Worm (Caenorhabditis elegans) whole organism, L1 larva: ENCODE measurements around the gene T07E3.4.

ENCODE experiments used
- C04F5.9 ChIP-seq: sonication (generic microtip); optimal IDR thresholded peaks from 2 replicates; lab custom pipeline; 2016; ENCODE audit warnings: missing genetic modification characterization, missing compliant biosample characterization
- C34B4.2 ChIP-seq: sonication (generic microtip); optimal IDR thresholded peaks from 2 replicates; lab custom pipeline; 2017; ENCODE audit warnings: mild to moderate bottlenecking, missing genetic modification characterization, missing compliant biosample characterization
- F16B12.6 ChIP-seq: fragments of 150-350 bp; optimal IDR thresholded peaks from 2 replicates; lab custom pipeline; 2014; ENCODE audit warnings: missing biosample characterization, missing genetic modification characterization
- aha-1 ChIP-seq: fragments of 150-350 bp; optimal IDR thresholded peaks from 2 replicates; lab custom pipeline; 2014; ENCODE audit warnings: missing biosample characterization, missing genetic modification characterization
- alr-1 ChIP-seq: fragments of 200-800 bp; sonication (Bioruptor generic); optimal IDR thresholded peaks from 2 replicates; lab custom pipeline; 2018; ENCODE audit warnings: borderline replicate concordance, mild to moderate bottlenecking, missing genetic modification characterization, missing compliant biosample characterization
- blmp-1 ChIP-seq: fragments of 150-350 bp; optimal IDR thresholded peaks from 2 replicates; lab custom pipeline; 2014; ENCODE audit warnings: missing biosample characterization, missing genetic modification characterization
- ceh-82 ChIP-seq, 3 experiments: fragments of 150-350 bp in 1 of 3; sonication (generic microtip) in 2 of 3; optimal IDR thresholded peaks; 2 replicates each; lab custom pipeline; 2014 to 2017; ENCODE audit warnings: missing biosample characterization in 3 of 3, missing genetic modification characterization in 3 of 3
- ceh-88 ChIP-seq: fragments of 200-800 bp; sonication (Bioruptor generic); IDR thresholded peaks from 2 replicates; pipeline ENCODE4 v1.3.6; 2022; ENCODE audit warnings: missing genetic modification characterization, missing compliant biosample characterization
- ceh-90 ChIP-seq: sonication (generic microtip); optimal IDR thresholded peaks from 2 replicates; lab custom pipeline; 2016; ENCODE audit warnings: missing genetic modification characterization, missing compliant biosample characterization
- dpl-1 ChIP-seq, 3 experiments: fragments of 150-350 bp in 2 of 3; sonication (generic microtip) in 1 of 3; optimal IDR thresholded peaks; 2 replicates each; lab custom pipeline; 2014 to 2017; ENCODE audit warnings: missing biosample characterization in 3 of 3, missing genetic modification characterization in 3 of 3, missing genetic modification reagents in 3 of 3
- dsc-1 ChIP-seq: sonication (generic microtip); optimal IDR thresholded peaks from 2 replicates; lab custom pipeline; 2016; ENCODE audit warnings: mild to moderate bottlenecking, missing genetic modification characterization, missing compliant biosample characterization
- efl-1 ChIP-seq, 4 experiments: fragments of 150-350 bp; optimal IDR thresholded peaks in 3 of 4; peaks in 1 of 4; 1 replicate in 1 of 4; 2 replicates in 3 of 4; lab custom pipeline; 2014; ENCODE audit warnings: missing biosample characterization in 2 of 4, missing genetic modification characterization in 2 of 4, missing genetic modification reagents in 2 of 4
- efl-3 ChIP-seq: fragments of 200-800 bp; sonication (Bioruptor generic); optimal IDR thresholded peaks from 2 replicates; lab custom pipeline; 2018; ENCODE audit warnings: mild to moderate bottlenecking, missing genetic modification characterization, missing compliant biosample characterization
- egl-13 ChIP-seq: sonication (generic microtip); optimal IDR thresholded peaks from 2 replicates; lab custom pipeline; 2016; ENCODE audit warnings: missing genotype, missing genetic modification reagents, missing genetic modification characterization, missing compliant biosample characterization
- egl-27 ChIP-seq, 2 experiments: fragments of 150-350 bp in 1 of 2; sonication (generic microtip); optimal IDR thresholded peaks; 3 replicates each; lab custom pipeline; 2017 to 2018; ENCODE audit warnings: missing biosample characterization in 2 of 2, missing genetic modification characterization in 2 of 2, missing genetic modification reagents in 2 of 2
- elt-2 ChIP-seq: sonication (generic microtip); optimal IDR thresholded peaks from 2 replicates; lab custom pipeline; 2016; ENCODE audit warnings: missing genetic modification characterization, mild to moderate bottlenecking, inconsistent platforms, missing compliant biosample characterization, missing genetic modification reagents
- elt-3 ChIP-seq, 6 experiments: fragments of 150-350 bp in 1 of 6; sonication (generic microtip); optimal IDR thresholded peaks; 2 replicates each; lab custom pipeline; 2017 to 2018; ENCODE audit warnings: missing biosample characterization in 6 of 6, missing genetic modification characterization in 6 of 6, inconsistent platforms in 1 of 6
- fkh-10 ChIP-seq: sonication (generic microtip); optimal IDR thresholded peaks from 2 replicates; lab custom pipeline; 2017; ENCODE audit warnings: missing biosample characterization, missing genetic modification reagents, missing genetic modification characterization
- fkh-8 ChIP-seq: sonication (generic microtip); optimal IDR thresholded peaks from 2 replicates; lab custom pipeline; 2016; ENCODE audit warnings: mild to moderate bottlenecking, missing genetic modification characterization, missing compliant biosample characterization
- fos-1 ChIP-seq: fragments of 150-350 bp; optimal IDR thresholded peaks from 2 replicates; lab custom pipeline; 2014; ENCODE audit warnings: missing biosample characterization, missing genetic modification characterization
- grh-1 ChIP-seq: fragments of 200-800 bp; sonication (Bioruptor generic); IDR thresholded peaks from 2 replicates; pipeline ENCODE4 v1.3.6; 2022; ENCODE audit warnings: missing genetic modification reagents, missing genetic modification characterization, missing compliant biosample characterization
- hlh-4 ChIP-seq: sonication (generic microtip); optimal IDR thresholded peaks from 2 replicates; lab custom pipeline; 2016; ENCODE audit warnings: mild to moderate bottlenecking, missing genetic modification characterization, missing compliant biosample characterization
- hpl-2 ChIP-seq: fragments of 150-350 bp; optimal IDR thresholded peaks from 2 replicates; lab custom pipeline; 2014; ENCODE audit warnings: missing biosample characterization, missing genetic modification reagents, missing genetic modification characterization
- irx-1 ChIP-seq: sonication (generic microtip); optimal IDR thresholded peaks from 2 replicates; lab custom pipeline; 2016; ENCODE audit warnings: missing genetic modification characterization, missing compliant biosample characterization
- isw-1 ChIP-seq: fragments of 200-800 bp; sonication (Bioruptor generic); IDR thresholded peaks from 2 replicates; pipeline ENCODE4 v1.3.6; 2022; ENCODE audit warnings: missing genetic modification characterization, missing compliant biosample characterization
- lin-14 ChIP-seq: fragments of 200-800 bp; sonication (Bioruptor generic); optimal IDR thresholded peaks from 2 replicates; lab custom pipeline; 2018; ENCODE audit warnings: mild to moderate bottlenecking, missing genetic modification characterization, moderate library complexity, missing compliant biosample characterization
- lin-15B ChIP-seq: fragments of 150-350 bp; sonication (generic microtip); optimal IDR thresholded peaks from 3 replicates; lab custom pipeline; 2014; ENCODE audit warnings: missing biosample characterization, missing genetic modification characterization
- lsy-2 ChIP-seq, 2 experiments: fragments of 150-350 bp; optimal IDR thresholded peaks; 2 replicates each; lab custom pipeline; 2014; ENCODE audit warnings: missing biosample characterization in 2 of 2, missing genetic modification characterization in 2 of 2
- mep-1 ChIP-seq: fragments of 150-350 bp; optimal IDR thresholded peaks from 2 replicates; lab custom pipeline; 2014; ENCODE audit warnings: missing biosample characterization, missing genetic modification characterization
- nhr-19 ChIP-seq: fragments of 200-800 bp; sonication (Bioruptor generic); conservative IDR thresholded peaks from 2 replicates; pipeline ENCODE4 v1.3.6; 2022; ENCODE audit warnings: missing genetic modification characterization, missing compliant biosample characterization
- nhr-20 ChIP-seq: sonication (generic microtip); optimal IDR thresholded peaks from 2 replicates; lab custom pipeline; 2016; ENCODE audit warnings: mild to moderate bottlenecking, missing genetic modification characterization, missing compliant biosample characterization
- nhr-237 ChIP-seq: fragments of 150-350 bp; optimal IDR thresholded peaks from 2 replicates; lab custom pipeline; 2014; ENCODE audit warnings: missing biosample characterization, missing genetic modification characterization
- nhr-28 ChIP-seq: fragments of 150-350 bp; optimal IDR thresholded peaks from 2 replicates; lab custom pipeline; 2014; ENCODE audit warnings: missing biosample characterization, missing genetic modification characterization
- nhr-47 ChIP-seq: sonication (generic microtip); optimal IDR thresholded peaks from 2 replicates; lab custom pipeline; 2016; ENCODE audit warnings: mild to moderate bottlenecking, missing genetic modification characterization, moderate library complexity, missing compliant biosample characterization
- nhr-71 ChIP-seq: sonication (generic microtip); optimal IDR thresholded peaks from 2 replicates; lab custom pipeline; 2016; ENCODE audit warnings: mild to moderate bottlenecking, missing genetic modification characterization, moderate library complexity, missing compliant biosample characterization
- nhr-77 ChIP-seq: fragments of 150-350 bp; optimal IDR thresholded peaks from 2 replicates; lab custom pipeline; 2014; ENCODE audit warnings: missing biosample characterization, missing genetic modification characterization
- nhr-85 ChIP-seq: sonication (generic microtip); peaks from one replicate; lab custom pipeline; 2016; ENCODE audit warnings: missing genetic modification characterization, inconsistent platforms, missing compliant biosample characterization
- nhr-90 ChIP-seq: sonication (generic microtip); optimal IDR thresholded peaks from 2 replicates; lab custom pipeline; 2016; ENCODE audit warnings: mild to moderate bottlenecking, missing genetic modification characterization, missing compliant biosample characterization; ENCODE audit not compliant: poor library complexity
- pax-3 ChIP-seq: fragments of 200-800 bp; sonication (Bioruptor generic); optimal IDR thresholded peaks from 2 replicates; lab custom pipeline; 2018; ENCODE audit warnings: mild to moderate bottlenecking, missing genetic modification characterization, moderate library complexity, missing compliant biosample characterization
- pqm-1 ChIP-seq: sonication (generic microtip); optimal IDR thresholded peaks from 3 replicates; lab custom pipeline; 2017; ENCODE audit warnings: missing biosample characterization, missing genetic modification characterization
- rnt-1 ChIP-seq: sonication (generic microtip); optimal IDR thresholded peaks from 2 replicates; lab custom pipeline; 2016; ENCODE audit warnings: mild to moderate bottlenecking, missing genetic modification characterization, moderate library complexity, missing compliant biosample characterization
- snpc-4 ChIP-seq: fragments of 150-350 bp; optimal IDR thresholded peaks from 2 replicates; lab custom pipeline; 2014; ENCODE audit warnings: missing biosample characterization, missing genetic modification characterization
- snu-23 ChIP-seq: sonication (generic microtip); optimal IDR thresholded peaks from 2 replicates; lab custom pipeline; 2016; ENCODE audit warnings: missing genetic modification characterization, missing compliant biosample characterization
- swsn-7 ChIP-seq: sonication (generic microtip); optimal IDR thresholded peaks from 2 replicates; lab custom pipeline; 2016; ENCODE audit warnings: missing genetic modification characterization, missing compliant biosample characterization
- tlp-1 ChIP-seq: fragments of 150-350 bp; optimal IDR thresholded peaks from 2 replicates; lab custom pipeline; 2014; ENCODE audit warnings: missing biosample characterization, missing genetic modification characterization
- unc-130 ChIP-seq: fragments of 150-350 bp; optimal IDR thresholded peaks from 2 replicates; lab custom pipeline; 2017; ENCODE audit warnings: missing biosample characterization, missing genetic modification characterization, inconsistent platforms
- unc-30 ChIP-seq: sonication (generic microtip); optimal IDR thresholded peaks from 2 replicates; lab custom pipeline; 2017; ENCODE audit warnings: missing biosample characterization, missing genetic modification characterization
- unc-62 ChIP-seq: fragments of 150-350 bp; optimal IDR thresholded peaks from 2 replicates; lab custom pipeline; 2014; ENCODE audit warnings: missing biosample characterization, missing genetic modification reagents, missing genetic modification characterization
- unc-98 ChIP-seq: fragments of 200-800 bp; sonication (Bioruptor generic); IDR thresholded peaks from 2 replicates; pipeline ENCODE4 v1.3.6; 2022; ENCODE audit warnings: missing genetic modification characterization, missing compliant biosample characterization
- vab-15 ChIP-seq: sonication (generic microtip); optimal IDR thresholded peaks from 2 replicates; lab custom pipeline; 2017; ENCODE audit warnings: missing genotype, mild to moderate bottlenecking, missing genetic modification characterization, missing compliant biosample characterization
- xbp-1 ChIP-seq: sonication (generic microtip); optimal IDR thresholded peaks from 2 replicates; lab custom pipeline; 2016; ENCODE audit warnings: missing genetic modification characterization, missing compliant biosample characterization
- zip-4 ChIP-seq: fragments of 200-800 bp; sonication (Bioruptor generic); optimal IDR thresholded peaks from 2 replicates; lab custom pipeline; 2018; ENCODE audit warnings: mild to moderate bottlenecking, missing genetic modification characterization, moderate library complexity, missing compliant biosample characterization
- ztf-4 ChIP-seq: fragments of 150-350 bp; optimal IDR thresholded peaks from 2 replicates; lab custom pipeline; 2014; ENCODE audit warnings: missing biosample characterization, missing genetic modification characterization

Gene T07E3.4

ce11 chrIII:6946382-6946781 is 48.6 kb downstream of the T07E3.4 start, which contains the start of gene let-711 (continued):
- TF ChIP-seq nhr-19 (no peak), nhr-77 (tag; lab: Kevin White, UChicago) (no peak), fkh-8 (no peak), nhr-90 (tag; lab: Kevin White, UChicago) (no peak), rnt-1 (tag; lab: Kevin White, UChicago) (peak; percentile 8), grh-1 (GFP tag; lab: Robert Waterston, UW) (no peak), blmp-1 (peak; percentile 36), hlh-4 (no peak), swsn-7 (tag; lab: Kevin White, UChicago) (peak; percentile 17), snu-23 (GFP tag; lab: Kevin White, UChicago) (peak; percentile 26), tlp-1 (tag; lab: Kevin White, UChicago) (no peak), pax-3 (tag; lab: Kevin White, UChicago) (no peak), isw-1 (no peak), zip-4 (GFP tag; lab: Kevin White, UChicago) (no peak), unc-130 (tag; lab: Kevin White, UChicago) (no peak), snpc-4 (tag; lab: Kevin White, UChicago) (no peak), nhr-85 (no peak), efl-1 (optimal IDR thresholded peaks at IDR 0.05; lab: Kevin White, UChicago) (peak; percentile 16 to 49), efl-1 (GFP tag; optimal IDR thresholded peaks at IDR 0.05 in 1 of 2; lab: Kevin White, UChicago) (peak; percentile 12 to 39), pqm-1 (tag; lab: Kevin White, UChicago) (no peak), efl-3 (GFP tag; lab: Kevin White, UChicago) (no peak), F16B12.6 (tag; lab: Kevin White, UChicago) (no peak), C04F5.9 (tag; lab: Kevin White, UChicago) (no peak), nhr-71 (peak; percentile 41), nhr-47 (tag; lab: Kevin White, UChicago) (no peak), unc-30 (no peak), xbp-1 (tag; lab: Kevin White, UChicago) (no peak), vab-15 (tag; lab: Kevin White, UChicago) (no peak), irx-1 (tag; lab: Kevin White, UChicago) (no peak), unc-62 (GFP tag; lab: Kevin White, UChicago) (no peak), hpl-2 (GFP tag; lab: Kevin White, UChicago) (no peak), nhr-237 (tag; lab: Kevin White, UChicago) (no peak), mep-1 (tag; lab: Kevin White, UChicago) (peak; percentile 17), ceh-88 (GFP tag; lab: Robert Waterston, UW) (no peak), dsc-1 (tag; lab: Kevin White, UChicago) (peak; percentile 24), dpl-1 (GFP tag; optimal IDR thresholded peaks at IDR 0.05; lab: Kevin White, UChicago) (peak in 2 of 3 experiments; percentile 19 to 36), lin-14 (GFP tag; lab: Kevin White, UChicago) (no peak), egl-27 (tag; optimal IDR thresholded peaks at IDR 0.05; lab: Kevin White, UChicago) (no peak), aha-1 (tag; lab: Kevin White, UChicago) (no peak), unc-98 (GFP tag; lab: Robert Waterston, UW) (no peak), lsy-2 (tag; optimal IDR thresholded peaks at IDR 0.05; lab: Kevin White, UChicago) (peak; percentile 22 to 47), ceh-90 (tag; lab: Kevin White, UChicago) (no peak), elt-2 (no peak), ceh-82 (tag; optimal IDR thresholded peaks at IDR 0.05; lab: Kevin White, UChicago) (peak in 1 of 3 experiments; percentile 20), fos-1 (tag; lab: Kevin White, UChicago) (no peak), fkh-10 (no peak), alr-1 (tag; lab: Kevin White, UChicago) (no peak), egl-13 (no peak), lin-15B (tag; lab: Kevin White, UChicago) (no peak), ztf-4 (tag; lab: Kevin White, UChicago) (no peak), nhr-20 (peak; percentile 25), C34B4.2 (tag; lab: Kevin White, UChicago) (no peak), elt-3 (tag; optimal IDR thresholded peaks at IDR 0.05; lab: Kevin White, UChicago) (no peak), nhr-28 (tag; lab: Kevin White, UChicago) (no peak)
